Fruit fly (Drosophila melanogaster) whole organism, embryonic: ENCODE results near the gene CG3815.

Experiments
- Abd-B ChIP-seq: fragments of 200-800 bp; sonication (Bioruptor generic); optimal IDR thresholded peaks from 2 replicates; lab custom pipeline; 2018; ENCODE audit warnings: missing biosample characterization, mild to moderate bottlenecking, missing genetic modification characterization, moderate library complexity
- Atf6 ChIP-seq: fragments of 200-800 bp; sonication (Bioruptor generic); IDR thresholded peaks from 2 replicates; pipeline ENCODE4 v1.3.6; 2022; ENCODE audit warnings: missing biosample characterization, missing genetic modification characterization
- CG12391 ChIP-seq: fragments of 200-800 bp; sonication (Bioruptor generic); optimal IDR thresholded peaks from 3 replicates; lab custom pipeline; 2018; ENCODE audit warnings: missing biosample characterization, mild to moderate bottlenecking, missing genetic modification characterization, moderate library complexity
- CG12769 ChIP-seq: fragments of 200-800 bp; sonication (Bioruptor generic); optimal IDR thresholded peaks from 2 replicates; lab custom pipeline; 2019; ENCODE audit warnings: missing biosample characterization, mild to moderate bottlenecking, missing genetic modification characterization, moderate library complexity
- CG13424 ChIP-seq: fragments of 200-800 bp; sonication (Bioruptor generic); optimal IDR thresholded peaks from 2 replicates; lab custom pipeline; 2019; ENCODE audit warnings: missing biosample characterization, mild to moderate bottlenecking, missing genetic modification characterization, moderate library complexity
- CG14441 ChIP-seq: fragments of 200-800 bp; sonication (Bioruptor generic); IDR thresholded peaks from 2 replicates; pipeline ENCODE4 v1.3.6; 2022; ENCODE audit warnings: missing biosample characterization, missing genetic modification characterization
- CG15073 ChIP-seq: fragments of 200-800 bp; sonication (Bioruptor generic); optimal IDR thresholded peaks from 2 replicates; lab custom pipeline; 2016; ENCODE audit warnings: missing biosample characterization, missing genetic modification characterization
- CG1647 ChIP-seq: fragments of 200-800 bp; sonication (Bioruptor generic); optimal IDR thresholded peaks from 3 replicates; lab custom pipeline; 2016; ENCODE audit warnings: missing biosample characterization, missing genetic modification characterization
- CG17328 ChIP-seq: fragments of 200-800 bp; sonication (Bioruptor generic); IDR thresholded peaks from 2 replicates; pipeline ENCODE4 v1.3.6; 2022; ENCODE audit warnings: missing biosample characterization, missing genetic modification characterization
- CG17612 ChIP-seq: fragments of 200-800 bp; sonication (Bioruptor generic); IDR thresholded peaks from 2 replicates; pipeline ENCODE4 v1.3.6; 2022; ENCODE audit warnings: missing biosample characterization, missing genetic modification characterization
- CG2199 ChIP-seq: fragments of 200-800 bp; sonication (Bioruptor generic); IDR thresholded peaks from 3 replicates; pipeline ENCODE4 v1.3.6; 2022; ENCODE audit warnings: missing biosample characterization, missing genetic modification characterization
- CG31441 ChIP-seq: fragments of 200-800 bp; sonication (Bioruptor generic); IDR thresholded peaks from 2 replicates; pipeline ENCODE4 v1.3.6; 2022; ENCODE audit warnings: missing biosample characterization, missing genetic modification characterization
- CG4360 ChIP-seq: fragments of 200-800 bp; sonication (Bioruptor generic); IDR thresholded peaks from 2 replicates; pipeline ENCODE4 v1.3.6; 2022; ENCODE audit warnings: missing biosample characterization, missing genetic modification characterization
- CG43689 ChIP-seq: fragments of 200-800 bp; sonication (Bioruptor generic); IDR thresholded peaks from 2 replicates; pipeline ENCODE4 v1.3.6; 2022; ENCODE audit warnings: missing biosample characterization, missing genetic modification characterization
- CG5180 ChIP-seq: fragments of 200-800 bp; sonication (Bioruptor generic); optimal IDR thresholded peaks from 3 replicates; lab custom pipeline; 2017; ENCODE audit warnings: missing biosample characterization, missing genetic modification characterization, mild to moderate bottlenecking, moderate library complexity, missing genetic modification reagents
- CG6175 ChIP-seq: fragments of 200-800 bp; sonication (Bioruptor generic); IDR thresholded peaks from 3 replicates; pipeline ENCODE4 v1.3.6; 2022; ENCODE audit warnings: missing biosample characterization, missing genetic modification characterization
- CG7357 ChIP-seq: fragments of 200-800 bp; sonication (Bioruptor generic); IDR thresholded peaks from 3 replicates; pipeline ENCODE4 v1.3.6; 2022; ENCODE audit warnings: missing biosample characterization, missing genetic modification characterization
- CG7372 ChIP-seq: fragments of 200-800 bp; sonication (Bioruptor generic); IDR thresholded peaks from 2 replicates; pipeline ENCODE4 v1.3.6; 2022; ENCODE audit warnings: missing biosample characterization, missing genetic modification characterization
- CG7987 ChIP-seq: fragments of 200-800 bp; sonication (Bioruptor generic); optimal IDR thresholded peaks from 2 replicates; lab custom pipeline; 2018; ENCODE audit warnings: missing biosample characterization, mild to moderate bottlenecking, missing genetic modification characterization, moderate library complexity
- CG8388 ChIP-seq: fragments of 200-800 bp; sonication (Bioruptor generic); optimal IDR thresholded peaks from 2 replicates; lab custom pipeline; 2019; ENCODE audit warnings: missing biosample characterization, mild to moderate bottlenecking, missing genetic modification characterization, moderate library complexity
- CG8478 ChIP-seq: fragments of >200 bp; optimal IDR thresholded peaks from 2 replicates; lab custom pipeline; 2018
- CTCF ChIP-seq: fragments of 200-800 bp; sonication (Bioruptor generic); optimal IDR thresholded peaks from 2 replicates; lab custom pipeline; 2017; ENCODE audit warnings: missing biosample characterization, mild to moderate bottlenecking, missing genetic modification characterization, moderate library complexity
- D19B ChIP-seq: fragments of 200-800 bp; sonication (Bioruptor generic); optimal IDR thresholded peaks from 2 replicates; lab custom pipeline; 2017; ENCODE audit warnings: missing biosample characterization, mild to moderate bottlenecking, missing genetic modification characterization
- Dad ChIP-seq: fragments of 200-800 bp; sonication (Bioruptor generic); optimal IDR thresholded peaks from 3 replicates; lab custom pipeline; 2016; ENCODE audit warnings: missing biosample characterization, missing genetic modification characterization
- Eip74EF ChIP-seq, 2 experiments: fragments of 200-800 bp in 1 of 2; fragments of >200 bp in 1 of 2; sonication (Bioruptor generic) in 1 of 2; optimal IDR thresholded peaks; 2 replicates each; lab custom pipeline; 2017 to 2019; ENCODE audit warnings: missing biosample characterization in 2 of 2, missing genetic modification characterization in 2 of 2, mild to moderate bottlenecking in 1 of 2, moderate library complexity in 1 of 2
- Fer2 ChIP-seq: fragments of 200-800 bp; sonication (Bioruptor generic); optimal IDR thresholded peaks from 2 replicates; lab custom pipeline; 2018; ENCODE audit warnings: missing biosample characterization, mild to moderate bottlenecking, missing genetic modification characterization, moderate library complexity
- H2.0 ChIP-seq: fragments of 200-800 bp; sonication (Bioruptor generic); IDR thresholded peaks from 2 replicates; pipeline ENCODE4 v1.3.6; 2022; ENCODE audit warnings: missing biosample characterization, missing genetic modification characterization
- Hr51 ChIP-seq, 2 experiments: fragments of 200-800 bp; sonication (Bioruptor generic); optimal IDR thresholded peaks; 2 replicates in 1 of 2; 3 replicates in 1 of 2; lab custom pipeline; 2016 to 2018; ENCODE audit warnings: missing biosample characterization in 2 of 2, missing genetic modification characterization in 2 of 2, mild to moderate bottlenecking in 1 of 2, moderate library complexity in 1 of 2
- Max ChIP-seq: fragments of 200-800 bp; sonication (Bioruptor generic); optimal IDR thresholded peaks from 2 replicates; lab custom pipeline; 2016; ENCODE audit warnings: missing biosample characterization, mild to moderate bottlenecking, missing genetic modification characterization
- Med ChIP-seq: fragments of 200-800 bp; sonication (Bioruptor generic); peaks from one replicate; lab custom pipeline; 2016; ENCODE audit warnings: missing biosample characterization, missing genetic modification characterization, mild to moderate bottlenecking, inconsistent platforms, moderate library complexity
- NC2α ChIP-seq: fragments of 200-800 bp; sonication (Bioruptor generic); optimal IDR thresholded peaks from 2 replicates; lab custom pipeline; 2016; ENCODE audit warnings: missing biosample characterization, missing genetic modification characterization
- NK7.1 ChIP-seq: fragments of 200-800 bp; sonication (Bioruptor generic); optimal IDR thresholded peaks from 3 replicates; lab custom pipeline; 2016; ENCODE audit warnings: missing biosample characterization, missing genetic modification characterization
- Oaz ChIP-seq: fragments of 200-800 bp; sonication (Bioruptor generic); IDR thresholded peaks from 2 replicates; pipeline ENCODE4 v1.3.6; 2022; ENCODE audit warnings: missing biosample characterization, missing genetic modification characterization
- Spps ChIP-seq: fragments of 200-800 bp; sonication (Bioruptor generic); optimal IDR thresholded peaks from 2 replicates; lab custom pipeline; 2018; ENCODE audit warnings: missing biosample characterization, mild to moderate bottlenecking, missing genetic modification characterization
- Trl ChIP-seq, 3 experiments: fragments of >200 bp in 2 of 3; fragments of 200-800 bp in 1 of 3; sonication (Bioruptor generic) in 1 of 3; optimal IDR thresholded peaks; 2 replicates in 1 of 3; 3 replicates in 2 of 3; lab custom pipeline; 2016 to 2017; ENCODE audit warnings: missing biosample characterization in 1 of 3, missing genetic modification characterization in 1 of 3
- ap ChIP-seq: fragments of 200-800 bp; sonication (Bioruptor generic); IDR thresholded peaks from 2 replicates; pipeline ENCODE4 v1.3.6; 2022; ENCODE audit warnings: missing biosample characterization, missing genetic modification characterization
- cad ChIP-seq: fragments of >200 bp; optimal IDR thresholded peaks from 2 replicates; lab custom pipeline; 2017; ENCODE audit warnings: missing biosample characterization, missing genetic modification characterization
- chinmo ChIP-seq: fragments of 200-800 bp; sonication (Bioruptor generic); IDR thresholded peaks from 4 replicates; pipeline ENCODE4 v1.3.6; 2022; ENCODE audit warnings: missing biosample characterization, missing genetic modification characterization; ENCODE audit not compliant: partially characterized antibody
- da ChIP-seq: fragments of 200-800 bp; sonication (Bioruptor generic); optimal IDR thresholded peaks from 2 replicates; lab custom pipeline; 2016; ENCODE audit warnings: missing biosample characterization, missing genetic modification characterization
- dmrt11E ChIP-seq: fragments of 200-800 bp; sonication (Bioruptor generic); optimal IDR thresholded peaks from 3 replicates; lab custom pipeline; 2018; ENCODE audit warnings: missing biosample characterization, mild to moderate bottlenecking, missing genetic modification characterization, moderate library complexity
- esg ChIP-seq: fragments of 200-800 bp; sonication (Bioruptor generic); conservative IDR thresholded peaks from 2 replicates; pipeline ENCODE4 v1.3.6; 2022; ENCODE audit warnings: missing biosample characterization, missing genetic modification characterization
- ewg ChIP-seq: fragments of 200-800 bp; sonication (Bioruptor generic); optimal IDR thresholded peaks from 3 replicates; lab custom pipeline; 2017; ENCODE audit warnings: mild to moderate bottlenecking, missing biosample characterization, missing genetic modification reagents, missing genetic modification characterization
- gem ChIP-seq: fragments of 200-800 bp; sonication (Bioruptor generic); optimal IDR thresholded peaks from 2 replicates; lab custom pipeline; 2019; ENCODE audit warnings: missing biosample characterization, mild to moderate bottlenecking, missing genetic modification characterization, moderate library complexity
- gt ChIP-seq: fragments of 200-800 bp; sonication (Bioruptor generic); IDR thresholded peaks from 2 replicates; pipeline ENCODE4 v1.3.6; 2022; ENCODE audit warnings: missing biosample characterization, missing genetic modification characterization
- jigr1 ChIP-seq: fragments of 200-800 bp; sonication (Bioruptor generic); IDR thresholded peaks from 3 replicates; pipeline ENCODE4 v1.3.6; 2022; ENCODE audit warnings: missing biosample characterization, missing genetic modification characterization
- jing ChIP-seq: fragments of 200-800 bp; sonication (Bioruptor generic); optimal IDR thresholded peaks from 2 replicates; lab custom pipeline; 2018; ENCODE audit warnings: missing biosample characterization, mild to moderate bottlenecking, missing genetic modification characterization
- otp ChIP-seq: fragments of 200-800 bp; sonication (Bioruptor generic); IDR thresholded peaks from 3 replicates; pipeline ENCODE4, ENCODE4 v1.3.6; 2022; ENCODE audit warnings: missing biosample characterization, missing genetic modification characterization
- pb ChIP-seq: fragments of 200-800 bp; sonication (Bioruptor generic); optimal IDR thresholded peaks from 3 replicates; lab custom pipeline; 2016; ENCODE audit warnings: missing biosample characterization, missing genetic modification characterization
- run ChIP-seq: fragments of 200-800 bp; sonication (Bioruptor generic); optimal IDR thresholded peaks from 3 replicates; lab custom pipeline; 2018; ENCODE audit warnings: missing biosample characterization, mild to moderate bottlenecking, missing genetic modification characterization
- slbo ChIP-seq: fragments of 200-800 bp; sonication (Bioruptor generic); IDR thresholded peaks from 2 replicates; pipeline ENCODE4 v1.3.6; 2022; ENCODE audit warnings: missing biosample characterization, missing genetic modification characterization
- ttk ChIP-seq: fragments of 200-800 bp; sonication (Bioruptor generic); IDR thresholded peaks from 2 replicates; pipeline ENCODE4 v2.1.2; 2022; ENCODE audit warnings: missing biosample characterization, missing genetic modification characterization
- yki ChIP-seq: fragments of >200 bp; optimal IDR thresholded peaks from 3 replicates; lab custom pipeline; 2018
- zf30C ChIP-seq: fragments of 200-800 bp; sonication (Bioruptor generic); optimal IDR thresholded peaks from 3 replicates; lab custom pipeline; 2018; ENCODE audit warnings: missing biosample characterization, mild to moderate bottlenecking, missing genetic modification characterization

Gene CG3815

dm6 chrX:6308852-6309251 is 13.7 kb downstream of the CG3815 start, which contains the start of gene CG15894 (continued):
- TF ChIP-seq Hr51 (GFP tag; optimal IDR thresholded peaks at IDR 0.05; lab: Kevin White, UChicago): no peak
- no peak for TF ChIP-seq CG6175
- TF ChIP-seq Spps (tag; lab: Kevin White, UChicago): no peak
- no peak for TF ChIP-seq CG15073 (GFP tag; lab: Kevin White, UChicago)
- TF ChIP-seq zf30C (GFP tag; lab: Kevin White, UChicago): no peak
- no peak for TF ChIP-seq Abd-B
- TF ChIP-seq Med (GFP tag; lab: Kevin White, UChicago): peak; percentile 77
- TF ChIP-seq H2.0: no peak
- TF ChIP-seq CG5180 (GFP tag; lab: Kevin White, UChicago): peak; percentile 97
- TF ChIP-seq jing (GFP tag; lab: Kevin White, UChicago): no peak
- TF ChIP-seq CG7372 (GFP tag; lab: Robert Waterston, UW): no peak
- no peak for TF ChIP-seq run (tag; lab: Kevin White, UChicago)
- TF ChIP-seq Trl (optimal IDR thresholded peaks at IDR 0.05; lab: Kevin White, UChicago): no peak
- TF ChIP-seq Trl (GFP tag; optimal IDR thresholded peaks at IDR 0.05; lab: Kevin White, UChicago): no peak
- TF ChIP-seq chinmo (GFP tag; lab: Robert Waterston, UW): no peak
- no peak for TF ChIP-seq Fer2 (tag; lab: Kevin White, UChicago)
- no peak for TF ChIP-seq CG31441 (GFP tag; lab: Robert Waterston, UW)
- no peak for TF ChIP-seq CG4360
- no peak for TF ChIP-seq esg (GFP tag; lab: Robert Waterston, UW)
- no peak for TF ChIP-seq Atf6 (GFP tag; lab: Robert Waterston, UW)
- TF ChIP-seq CG8478 (lab: Kevin White, UChicago): no peak
- no peak for TF ChIP-seq Oaz
- TF ChIP-seq CG7357: no peak
- TF ChIP-seq gt (GFP tag; lab: Robert Waterston, UW): no peak
- peak; percentile 26; the same call in 1 of the 2 replicates for TF ChIP-seq slbo (GFP tag; lab: Robert Waterston, UW)
- no peak for TF ChIP-seq D19B (GFP tag; lab: Kevin White, UChicago)
- no peak for TF ChIP-seq CG7987 (GFP tag; lab: Kevin White, UChicago)
- peak; percentile 25 for TF ChIP-seq CG8388
- no peak for TF ChIP-seq CG2199
- TF ChIP-seq CG17612 (GFP tag; lab: Robert Waterston, UW): no peak

DNA sequence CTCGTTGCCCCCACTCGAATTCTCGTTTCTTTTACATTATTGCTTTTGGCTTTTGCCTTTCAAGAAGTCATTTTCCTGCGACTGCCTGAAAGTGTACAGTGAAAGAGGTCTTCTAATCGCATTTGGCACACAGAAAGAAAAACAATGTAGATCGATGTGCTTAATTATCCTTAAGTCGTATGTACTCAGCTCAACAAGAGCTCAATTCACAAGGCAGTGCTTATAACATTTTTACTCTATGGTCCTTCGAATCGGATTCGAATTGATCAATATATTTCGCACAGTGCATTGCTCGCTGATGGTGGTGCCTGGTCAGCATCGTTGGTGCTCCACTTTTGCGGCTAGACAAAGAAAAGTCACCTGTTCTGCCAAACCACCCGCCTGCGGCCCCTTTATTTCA is 15.2 kb downstream of the CG3815 start:
- TF ChIP-seq CG43689 (GFP tag; lab: Robert Waterston, UW) (no peak), CG8388 (no peak), CG14441 (GFP tag; lab: Robert Waterston, UW) (peak; percentile 37; the same call in 1 of the 2 replicates), da (GFP tag; lab: Kevin White, UChicago) (no peak), ttk (GFP tag; lab: Robert Waterston, UW) (0 out of 2 replicates have a peak, but pooled peaks have one; percentile 12), ap (GFP tag; lab: Robert Waterston, UW) (no peak), Max (GFP tag; lab: Kevin White, UChicago) (no peak), NK7.1 (GFP tag; lab: Kevin White, UChicago) (no peak), CG12769 (tag; lab: Kevin White, UChicago) (peak; percentile 54), cad (GFP tag; lab: Kevin White, UChicago) (no peak), pb (GFP tag; lab: Kevin White, UChicago) (no peak), CG12391 (no peak), CG17328 (peak; percentile 32; the same call in 1 of the 2 replicates), NC2α (no peak), gem (peak; percentile 27), otp (GFP tag; lab: Robert Waterston, UW) (no peak), Dad (no peak), CTCF (no peak), jigr1 (GFP tag; lab: Robert Waterston, UW) (no peak), CG1647 (GFP tag; lab: Kevin White, UChicago) (no peak), Eip74EF (GFP tag; optimal IDR thresholded peaks at IDR 0.05; lab: Kevin White, UChicago) (no peak), yki (no peak), CG13424 (tag; lab: Kevin White, UChicago) (no peak), dmrt11E (tag; lab: Kevin White, UChicago) (no peak), ewg (GFP tag; lab: Kevin White, UChicago) (no peak)
